Comparison of ENCODE assay signal across 4 worm cellular contexts in the genomic region with DNA sequence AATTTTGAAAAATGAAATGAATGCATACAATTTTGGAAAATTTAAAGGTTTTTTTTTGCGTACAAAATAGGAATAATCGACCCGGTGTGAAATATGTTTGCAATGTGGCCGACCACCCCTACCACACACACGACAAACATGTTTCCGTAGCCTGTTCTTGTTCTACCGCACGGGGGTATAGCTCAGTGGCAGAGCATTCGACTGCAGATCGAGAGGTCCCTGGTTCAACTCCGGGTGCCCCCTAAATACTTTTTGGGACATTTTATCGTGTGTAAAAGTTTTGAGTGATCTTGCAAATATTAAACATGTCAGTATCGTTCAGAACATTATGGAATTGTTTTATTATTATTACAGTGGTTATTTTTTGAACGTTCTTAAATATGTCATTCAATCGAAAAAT.
TF ChIP-seq lines count a peak whose summit lies in the region.

No protein-coding gene starts in this region.

TF ChIP-seq in whole organism, L2 larva, 48 proteins besides CTCF, POLR2A, EP300 and RAD21 (continued from another document):
- TF ChIP-seq unc-62 (GFP tag; optimal IDR thresholded peaks at IDR 0.05; lab: Kevin White, UChicago) (no peak), nhr-25 (tag; optimal IDR thresholded peaks at IDR 0.05; lab: Kevin White, UChicago) (no peak), nhr-12 (tag; optimal IDR thresholded peaks at IDR 0.05; lab: Kevin White, UChicago) (no peak), mab-5 (tag; optimal IDR thresholded peaks at IDR 0.05; lab: Kevin White, UChicago) (no peak), unc-39 (tag; optimal IDR thresholded peaks at IDR 0.05; lab: Kevin White, UChicago) (no peak), nhr-21 (tag; optimal IDR thresholded peaks at IDR 0.05; lab: Kevin White, UChicago) (no peak), nhr-10 (tag; optimal IDR thresholded peaks at IDR 0.05; lab: Kevin White, UChicago) (no peak), sem-4 (tag; optimal IDR thresholded peaks at IDR 0.05; lab: Kevin White, UChicago) (peak; percentile 32), ceh-16 (tag; optimal IDR thresholded peaks at IDR 0.05; lab: Kevin White, UChicago) (no peak), crh-2 (tag; optimal IDR thresholded peaks at IDR 0.05; lab: Kevin White, UChicago) (peak; percentile 23), ztf-1 (GFP tag; conservative IDR thresholded peaks at IDR 0.05; lab: Robert Waterston, UW) (no peak), gmeb-1 (tag; optimal IDR thresholded peaks at IDR 0.05; lab: Kevin White, UChicago) (no peak), mbf-1 (tag; optimal IDR thresholded peaks at IDR 0.05; lab: Kevin White, UChicago) (no peak), ztf-11 (tag; optimal IDR thresholded peaks at IDR 0.05; lab: Kevin White, UChicago) (no peak), sma-9 (GFP tag; optimal IDR thresholded peaks at IDR 0.05; lab: Kevin White, UChicago) (peak; percentile 65), sma-9 (tag; optimal IDR thresholded peaks at IDR 0.05; lab: Kevin White, UChicago) (no peak), dmd-4 (tag; optimal IDR thresholded peaks at IDR 0.05; lab: Kevin White, UChicago) (no peak), lin-39 (tag; optimal IDR thresholded peaks at IDR 0.05; lab: Kevin White, UChicago) (no peak), alr-1 (tag; optimal IDR thresholded peaks at IDR 0.05; lab: Kevin White, UChicago) (no peak), C34F6.9 (tag; optimal IDR thresholded peaks at IDR 0.05; lab: Kevin White, UChicago) (peak; percentile 39), nhr-77 (tag; optimal IDR thresholded peaks at IDR 0.05; lab: Kevin White, UChicago) (no peak), nhr-6 (tag; optimal IDR thresholded peaks at IDR 0.05; lab: Kevin White, UChicago) (no peak), blmp-1 (tag; optimal IDR thresholded peaks at IDR 0.05; lab: Kevin White, UChicago; ENCODE audit: insufficient read depth) (no peak), ZK546.5 (tag; optimal IDR thresholded peaks at IDR 0.05; lab: Kevin White, UChicago) (no peak), skn-1 (tag; optimal IDR thresholded peaks at IDR 0.05; lab: Kevin White, UChicago) (no peak), fos-1 (tag; optimal IDR thresholded peaks at IDR 0.05; lab: Kevin White, UChicago) (peak; percentile 42), zag-1 (tag; optimal IDR thresholded peaks at IDR 0.05; lab: Kevin White, UChicago) (no peak)
TF ChIP-seq in whole organism, L2 larva: peak in this region for 13.

TF ChIP-seq in whole organism, L4 larva, 104 proteins besides CTCF, POLR2A, EP300 and RAD21 (continued from another document and continues in another):
- TF ChIP-seq ceh-44 (GFP tag; IDR thresholded peaks at IDR 0.05; lab: Robert Waterston, UW), result peak; percentile 39; the same call in 1 of the 2 replicates
- TF ChIP-seq egl-27 (tag; optimal IDR thresholded peaks at IDR 0.05; lab: Kevin White, UChicago), result no peak
- peak; percentile 62 for TF ChIP-seq Y5F2A.4 (GFP tag; optimal IDR thresholded peaks at IDR 0.05; lab: Kevin White, UChicago)
- TF ChIP-seq unc-39 (tag; optimal IDR thresholded peaks at IDR 0.05; lab: Kevin White, UChicago), result no peak
- peak; percentile 46 to 88 for TF ChIP-seq daf-16 (GFP tag; optimal IDR thresholded peaks at IDR 0.05; lab: Kevin White, UChicago)
- TF ChIP-seq daf-16 (tag; optimal IDR thresholded peaks at IDR 0.05; lab: Kevin White, UChicago), result peak; percentile 38
- peak; percentile 64; the same call in 1 of the 2 replicates for TF ChIP-seq lin-29 (GFP tag; IDR thresholded peaks at IDR 0.05; lab: Robert Waterston, UW)
- no peak for TF ChIP-seq cey-2 (tag; optimal IDR thresholded peaks at IDR 0.05; lab: Kevin White, UChicago; ENCODE audit: borderline replicate concordance, insufficient read depth)
- TF ChIP-seq dmd-6 (GFP tag; IDR thresholded peaks at IDR 0.05; lab: Robert Waterston, UW), result peak; percentile 76
- no peak for TF ChIP-seq aly-2 (tag; optimal IDR thresholded peaks at IDR 0.05; lab: Kevin White, UChicago)
- no peak for TF ChIP-seq lin-15B (tag; optimal IDR thresholded peaks at IDR 0.05; lab: Kevin White, UChicago)
- TF ChIP-seq Y75B8A.6 (GFP tag; IDR thresholded peaks at IDR 0.05; lab: Robert Waterston, UW), result no peak; the same call in 1 of the 2 replicates
- no peak for TF ChIP-seq R02D3.7 (tag; optimal IDR thresholded peaks at IDR 0.05; lab: Kevin White, UChicago)
- TF ChIP-seq F26F4.8 (GFP tag; conservative IDR thresholded peaks at IDR 0.05; lab: Robert Waterston, UW), result peak; percentile 80
- no peak for TF ChIP-seq zip-11 (GFP tag; IDR thresholded peaks at IDR 0.05; lab: Robert Waterston, UW)
- no peak for TF ChIP-seq hlh-11 (tag; optimal IDR thresholded peaks at IDR 0.05; lab: Kevin White, UChicago)
- TF ChIP-seq zip-2 (tag; optimal IDR thresholded peaks at IDR 0.05; lab: Kevin White, UChicago), result peak; percentile 19
- TF ChIP-seq nhr-42 (GFP tag; IDR thresholded peaks at IDR 0.05; lab: Robert Waterston, UW), result peak; percentile 74; the same call in 1 of the 2 replicates
- TF ChIP-seq ztf-7 (tag; optimal IDR thresholded peaks at IDR 0.05; lab: Kevin White, UChicago), result peak; percentile 35
- TF ChIP-seq D1046.2 (GFP tag; IDR thresholded peaks at IDR 0.05; lab: Robert Waterston, UW), result peak; percentile 80; the same call in 1 of the 2 replicates
- TF ChIP-seq ama-1 (optimal IDR thresholded peaks at IDR 0.05; lab: Kevin White, UChicago), result no peak
- peak; percentile 86 for TF ChIP-seq saeg-2 (GFP tag; IDR thresholded peaks at IDR 0.05; lab: Robert Waterston, UW)
- TF ChIP-seq F44E2.7 (GFP tag; IDR thresholded peaks at IDR 0.05; lab: Robert Waterston, UW), result 0 out of 2 replicates have a peak, but pooled peaks have one; percentile 40
- TF ChIP-seq attf-4 (tag; optimal IDR thresholded peaks at IDR 0.05; lab: Kevin White, UChicago), result no peak
- TF ChIP-seq mep-1 (tag; optimal IDR thresholded peaks at IDR 0.05; lab: Kevin White, UChicago), result peak; percentile 72
- TF ChIP-seq daf-19 (GFP tag; conservative IDR thresholded peaks at IDR 0.05; lab: Robert Waterston, UW), result peak; percentile 89
- no peak for TF ChIP-seq daf-12 (tag; optimal IDR thresholded peaks at IDR 0.05; lab: Kevin White, UChicago)
- TF ChIP-seq mes-2 (tag; optimal IDR thresholded peaks at IDR 0.05; lab: Kevin White, UChicago; ENCODE audit: poor library complexity, severe bottlenecking), result no peak
- no peak for TF ChIP-seq sdz-12 (GFP tag; optimal IDR thresholded peaks at IDR 0.05; lab: Kevin White, UChicago)
- peak; percentile 57; the same call in 1 of the 2 replicates for TF ChIP-seq ctbp-1 (GFP tag; IDR thresholded peaks at IDR 0.05; lab: Robert Waterston, UW)
- TF ChIP-seq dve-1 (tag; optimal IDR thresholded peaks at IDR 0.05; lab: Kevin White, UChicago; ENCODE audit: insufficient read depth), result peak; percentile 64
- peak; percentile 79 for TF ChIP-seq nhr-111 (GFP tag; optimal IDR thresholded peaks at IDR 0.05; lab: Kevin White, UChicago)
- no peak for TF ChIP-seq daf-8 (GFP tag; IDR thresholded peaks at IDR 0.05; lab: Robert Waterston, UW)

TF ChIP-seq in whole organism, late embryonic, 69 proteins besides CTCF, POLR2A, EP300 and RAD21 (continued from another document and continues in another):
- TF ChIP-seq pax-1 (tag; optimal IDR thresholded peaks at IDR 0.05; lab: Kevin White, UChicago) (no peak), ztf-16 (tag; optimal IDR thresholded peaks at IDR 0.05; lab: Kevin White, UChicago) (peak; percentile 38), pha-4 (tag; optimal IDR thresholded peaks at IDR 0.05; lab: Kevin White, UChicago) (no peak), ceh-31 (tag; optimal IDR thresholded peaks at IDR 0.05; lab: Kevin White, UChicago) (peak; percentile 49), unc-3 (GFP tag; conservative IDR thresholded peaks at IDR 0.05; lab: Robert Waterston, UW) (peak; percentile 76; the same call in 1 of the 2 replicates), unc-3 (tag; optimal IDR thresholded peaks at IDR 0.05; lab: Kevin White, UChicago) (peak; percentile 37), ceh-30 (tag; optimal IDR thresholded peaks at IDR 0.05; lab: Kevin White, UChicago) (no peak), sox-2 (GFP tag; IDR thresholded peaks at IDR 0.05; lab: Robert Waterston, UW) (peak; percentile 62), ceh-19 (GFP tag; optimal IDR thresholded peaks at IDR 0.05; lab: Kevin White, UChicago) (peak; percentile 70), hlh-15 (tag; optimal IDR thresholded peaks at IDR 0.05; lab: Kevin White, UChicago) (peak; percentile 26), eyg-1 (tag; optimal IDR thresholded peaks at IDR 0.05; lab: Kevin White, UChicago) (peak; percentile 26), elt-2 (tag; optimal IDR thresholded peaks at IDR 0.05; lab: Kevin White, UChicago) (peak; percentile 85), hlh-8 (tag; optimal IDR thresholded peaks at IDR 0.05; lab: Kevin White, UChicago) (peak; percentile 52), unc-42 (tag; optimal IDR thresholded peaks at IDR 0.05; lab: Kevin White, UChicago) (no peak), ceh-22 (tag; optimal IDR thresholded peaks at IDR 0.05; lab: Kevin White, UChicago) (no peak), nhr-232 (tag; optimal IDR thresholded peaks at IDR 0.05; lab: Kevin White, UChicago) (peak; percentile 78), ceh-24 (tag; optimal IDR thresholded peaks at IDR 0.05; lab: Kevin White, UChicago) (peak; percentile 39), npax-4 (tag; optimal IDR thresholded peaks at IDR 0.05; lab: Kevin White, UChicago) (peak; percentile 39), syd-9 (tag; optimal IDR thresholded peaks at IDR 0.05; lab: Kevin White, UChicago) (peak; percentile 59), odd-2 (tag; optimal IDR thresholded peaks at IDR 0.05; lab: Kevin White, UChicago) (no peak), T23F11.4 (GFP tag; optimal IDR thresholded peaks at IDR 0.05; lab: Kevin White, UChicago) (peak; percentile 75), F13H6.1 (tag; optimal IDR thresholded peaks at IDR 0.05; lab: Kevin White, UChicago) (peak; percentile 65), fkh-10 (GFP tag; optimal IDR thresholded peaks at IDR 0.05; lab: Kevin White, UChicago) (no peak), sox-4 (tag; optimal IDR thresholded peaks at IDR 0.05; lab: Kevin White, UChicago) (peak; percentile 69), lin-11 (tag; optimal IDR thresholded peaks at IDR 0.05; lab: Kevin White, UChicago) (peak; percentile 61), ref-2 (tag; optimal IDR thresholded peaks at IDR 0.05; lab: Kevin White, UChicago) (peak; percentile 74), ceh-18 (tag; optimal IDR thresholded peaks at IDR 0.05; lab: Kevin White, UChicago) (peak; percentile 33), pros-1 (tag; optimal IDR thresholded peaks at IDR 0.05; lab: Kevin White, UChicago) (no peak), C08G9.2 (tag; optimal IDR thresholded peaks at IDR 0.05; lab: Kevin White, UChicago) (peak; percentile 70), fax-1 (tag; optimal IDR thresholded peaks at IDR 0.05; lab: Kevin White, UChicago) (peak; percentile 47), ceh-48 (tag; optimal IDR thresholded peaks at IDR 0.05; lab: Kevin White, UChicago) (peak; percentile 53), mec-3 (tag; optimal IDR thresholded peaks at IDR 0.05; lab: Kevin White, UChicago; ENCODE audit: borderline replicate concordance) (no peak), sdc-2 (tag; optimal IDR thresholded peaks at IDR 0.05; lab: Kevin White, UChicago) (peak; percentile 87), K02D7.2 (tag; optimal IDR thresholded peaks at IDR 0.05; lab: Kevin White, UChicago) (peak; percentile 68), ceh-45 (GFP tag; IDR thresholded peaks at IDR 0.05; lab: Robert Waterston, UW) (peak; percentile 37; the same call in 1 of the 2 replicates), ttx-3 (tag; optimal IDR thresholded peaks at IDR 0.05; lab: Kevin White, UChicago) (peak; percentile 76), che-1 (tag; optimal IDR thresholded peaks at IDR 0.05; lab: Kevin White, UChicago) (peak; percentile 85)

TF ChIP-seq in whole organism, mixed stage, embryonic, 35 proteins besides CTCF, POLR2A, EP300 and RAD21 (continued from another document):
- no peak for TF ChIP-seq elt-3 (tag; optimal IDR thresholded peaks at IDR 0.05; lab: Kevin White, UChicago)
- TF ChIP-seq sptf-1 (tag; optimal IDR thresholded peaks at IDR 0.05; lab: Kevin White, UChicago), result peak; percentile 91
- TF ChIP-seq cnd-1 (tag; optimal IDR thresholded peaks at IDR 0.05; lab: Kevin White, UChicago), result peak; percentile 89
- no peak for TF ChIP-seq nhr-28 (tag; optimal IDR thresholded peaks at IDR 0.05; lab: Kevin White, UChicago)
- TF ChIP-seq ham-2 (GFP tag; optimal IDR thresholded peaks at IDR 0.05; lab: Kevin White, UChicago), result peak; percentile 55
- no peak for TF ChIP-seq snpc-4 (tag; optimal IDR thresholded peaks at IDR 0.05; lab: Kevin White, UChicago)
- no peak for TF ChIP-seq pha-4 (tag; optimal IDR thresholded peaks at IDR 0.05; lab: Kevin White, UChicago)
